Worm (Caenorhabditis elegans) whole organism, late embryonic: ENCODE results near the gene lst-2.

Experiments
- C08G9.2 ChIP-seq: sonication (generic microtip); optimal IDR thresholded peaks from 2 replicates; lab custom pipeline; 2016; ENCODE audit warnings: mild to moderate bottlenecking, missing genetic modification characterization, moderate library complexity, missing compliant biosample characterization
- C38D4.7 ChIP-seq: fragments of 200-800 bp; sonication (Bioruptor generic); optimal IDR thresholded peaks from 2 replicates; lab custom pipeline; 2018; ENCODE audit warnings: mild to moderate bottlenecking, missing genetic modification characterization, moderate library complexity, missing compliant biosample characterization
- T23F11.4 ChIP-seq: fragments of 200-800 bp; sonication (Bioruptor generic); optimal IDR thresholded peaks from 2 replicates; lab custom pipeline; 2018; ENCODE audit warnings: mild to moderate bottlenecking, missing genetic modification characterization, missing compliant biosample characterization
- Y22D7AL.16 ChIP-seq: sonication (generic microtip); optimal IDR thresholded peaks from 2 replicates; lab custom pipeline; 2016; ENCODE audit warnings: missing genetic modification characterization, missing compliant biosample characterization
- ahr-1 ChIP-seq: sonication (generic microtip); optimal IDR thresholded peaks from 2 replicates; lab custom pipeline; 2016; ENCODE audit warnings: missing genetic modification characterization, missing compliant biosample characterization
- ceh-18 ChIP-seq: sonication (generic microtip); optimal IDR thresholded peaks from 2 replicates; lab custom pipeline; 2016; ENCODE audit warnings: missing genetic modification characterization, missing compliant biosample characterization
- ceh-19 ChIP-seq: fragments of 200-800 bp; sonication (Bioruptor generic); optimal IDR thresholded peaks from 2 replicates; lab custom pipeline; 2018; ENCODE audit warnings: mild to moderate bottlenecking, missing genetic modification characterization, missing compliant biosample characterization
- ceh-2 ChIP-seq: sonication (generic microtip); optimal IDR thresholded peaks from 2 replicates; lab custom pipeline; 2016; ENCODE audit warnings: missing genotype, missing genetic modification characterization, missing compliant biosample characterization
- ceh-24 ChIP-seq: sonication (generic microtip); optimal IDR thresholded peaks from 2 replicates; lab custom pipeline; 2016; ENCODE audit warnings: mild to moderate bottlenecking, missing genetic modification characterization, missing compliant biosample characterization
- ceh-34 ChIP-seq: sonication (generic microtip); optimal IDR thresholded peaks from 2 replicates; lab custom pipeline; 2016; ENCODE audit warnings: mild to moderate bottlenecking, missing genetic modification characterization, missing compliant biosample characterization
- ceh-45 ChIP-seq: fragments of 200-800 bp; sonication (Bioruptor generic); IDR thresholded peaks from 2 replicates; pipeline ENCODE4 v1.3.6; 2022; ENCODE audit warnings: missing genetic modification reagents, missing genetic modification characterization, missing compliant biosample characterization
- ceh-9 ChIP-seq: sonication (generic microtip); optimal IDR thresholded peaks from 2 replicates; lab custom pipeline; 2016; ENCODE audit warnings: mild to moderate bottlenecking, missing genetic modification characterization, inconsistent platforms, missing compliant biosample characterization
- dve-1 ChIP-seq: sonication (generic microtip); optimal IDR thresholded peaks from 2 replicates; lab custom pipeline; 2017; ENCODE audit warnings: antibody characterized with exemption, mild to moderate bottlenecking, missing genetic modification characterization, missing compliant biosample characterization
- elt-2 ChIP-seq: sonication (generic microtip); optimal IDR thresholded peaks from 2 replicates; lab custom pipeline; 2016; ENCODE audit warnings: missing genetic modification reagents, missing genetic modification characterization, missing compliant biosample characterization
- eyg-1 ChIP-seq: sonication (generic microtip); optimal IDR thresholded peaks from 2 replicates; lab custom pipeline; 2016; ENCODE audit warnings: missing genotype, missing genetic modification characterization, missing compliant biosample characterization
- fkh-10 ChIP-seq: fragments of 150-350 bp; optimal IDR thresholded peaks from 2 replicates; lab custom pipeline; 2014; ENCODE audit warnings: missing biosample characterization, missing genetic modification reagents, missing genetic modification characterization
- fkh-6 ChIP-seq: sonication (generic microtip); optimal IDR thresholded peaks from 2 replicates; lab custom pipeline; 2016; ENCODE audit warnings: missing genetic modification characterization, missing compliant biosample characterization
- hlh-13 ChIP-seq: fragments of 200-800 bp; sonication (Bioruptor generic); optimal IDR thresholded peaks from 2 replicates; lab custom pipeline; 2018; ENCODE audit warnings: mild to moderate bottlenecking, missing genetic modification characterization, missing compliant biosample characterization
- hlh-15 ChIP-seq: sonication (generic microtip); optimal IDR thresholded peaks from 2 replicates; lab custom pipeline; 2016; ENCODE audit warnings: missing genetic modification characterization, missing compliant biosample characterization
- hlh-30 ChIP-seq: sonication (generic microtip); optimal IDR thresholded peaks from 2 replicates; lab custom pipeline; 2017; ENCODE audit warnings: antibody characterized with exemption, missing genetic modification characterization, missing compliant biosample characterization; ENCODE audit not compliant: insufficient read depth
- hlh-6 ChIP-seq: sonication (generic microtip); optimal IDR thresholded peaks from 2 replicates; lab custom pipeline; 2016; ENCODE audit warnings: missing genotype, missing genetic modification characterization, missing compliant biosample characterization
- lin-11 ChIP-seq: fragments of 200-800 bp; sonication (Bioruptor generic); optimal IDR thresholded peaks from 2 replicates; lab custom pipeline; 2018; ENCODE audit warnings: mild to moderate bottlenecking, missing genetic modification characterization, missing compliant biosample characterization
- madf-2 ChIP-seq: sonication (generic microtip); optimal IDR thresholded peaks from 2 replicates; lab custom pipeline; 2017; ENCODE audit warnings: missing genetic modification characterization, missing compliant biosample characterization
- mec-3 ChIP-seq: sonication (generic microtip); optimal IDR thresholded peaks from 2 replicates; lab custom pipeline; 2016; ENCODE audit warnings: borderline replicate concordance, missing genetic modification characterization, missing compliant biosample characterization
- nhr-11 ChIP-seq: fragments of 150-350 bp; optimal IDR thresholded peaks from 2 replicates; lab custom pipeline; 2014; ENCODE audit warnings: missing biosample characterization, missing genetic modification characterization
- pax-1 ChIP-seq: fragments of 150-350 bp; optimal IDR thresholded peaks from 2 replicates; lab custom pipeline; 2014; ENCODE audit warnings: missing biosample characterization, missing genetic modification characterization
- pha-4 ChIP-seq: fragments of 150-350 bp; optimal IDR thresholded peaks from 2 replicates; lab custom pipeline; 2018; ENCODE audit warnings: missing biosample characterization, missing genetic modification reagents, missing genetic modification characterization
- pqm-1 ChIP-seq: sonication (generic microtip); optimal IDR thresholded peaks from 2 replicates; lab custom pipeline; 2016; ENCODE audit warnings: missing genetic modification characterization, missing compliant biosample characterization
- pros-1 ChIP-seq: fragments of 150-350 bp; optimal IDR thresholded peaks from 2 replicates; lab custom pipeline; 2014; ENCODE audit warnings: missing biosample characterization, missing genetic modification reagents, missing genetic modification characterization
- ref-2 ChIP-seq: sonication (generic microtip); optimal IDR thresholded peaks from 2 replicates; lab custom pipeline; 2016; ENCODE audit warnings: missing genetic modification characterization, missing compliant biosample characterization
- rnt-1 ChIP-seq: sonication (generic microtip); optimal IDR thresholded peaks from 2 replicates; lab custom pipeline; 2016; ENCODE audit warnings: missing genetic modification characterization, missing compliant biosample characterization
- sdc-2 ChIP-seq: sonication (generic microtip); optimal IDR thresholded peaks from 2 replicates; lab custom pipeline; 2016; ENCODE audit warnings: missing genotype, missing genetic modification characterization, missing compliant biosample characterization
- sox-4 ChIP-seq: sonication (generic microtip); optimal IDR thresholded peaks from 2 replicates; lab custom pipeline; 2017; ENCODE audit warnings: mild to moderate bottlenecking, missing genetic modification characterization, inconsistent platforms, missing compliant biosample characterization
- syd-9 ChIP-seq: sonication (generic microtip); optimal IDR thresholded peaks from 2 replicates; lab custom pipeline; 2016; ENCODE audit warnings: mild to moderate bottlenecking, missing genetic modification characterization, moderate library complexity, missing compliant biosample characterization
- tbx-2 ChIP-seq: sonication (generic microtip); optimal IDR thresholded peaks from 2 replicates; lab custom pipeline; 2016; ENCODE audit warnings: missing genetic modification characterization, missing compliant biosample characterization
- tbx-7 ChIP-seq: sonication (generic microtip); optimal IDR thresholded peaks from 2 replicates; lab custom pipeline; 2016; ENCODE audit warnings: missing genotype, missing genetic modification characterization, missing compliant biosample characterization
- unc-86 ChIP-seq: sonication (generic microtip); optimal IDR thresholded peaks from 2 replicates; lab custom pipeline; 2016; ENCODE audit warnings: missing genetic modification characterization, missing compliant biosample characterization
- ztf-16 ChIP-seq: sonication (generic microtip); optimal IDR thresholded peaks from 2 replicates; lab custom pipeline; 2017; ENCODE audit warnings: missing genetic modification characterization, missing compliant biosample characterization

lst-2 gene

DNA sequence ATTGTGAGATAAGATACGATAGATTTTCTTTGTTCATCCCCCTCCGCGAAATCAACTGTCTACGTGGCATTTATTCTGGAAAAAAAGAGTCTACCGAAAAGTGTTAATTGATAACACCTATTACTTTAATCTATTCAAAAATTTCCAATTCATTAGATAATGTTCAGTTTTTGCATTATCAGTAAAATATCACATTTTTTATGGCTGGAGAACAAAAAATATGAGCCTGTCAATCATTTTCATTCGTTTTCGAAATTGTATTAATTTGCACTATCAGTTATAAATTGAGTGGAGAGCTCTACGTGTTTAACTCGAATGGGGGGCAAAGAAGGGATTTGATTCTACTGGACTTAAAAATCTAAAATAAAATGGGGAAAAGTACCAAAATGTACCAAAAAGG lies 24.1 kb downstream of the lst-2 start:
- TF ChIP-seq ahr-1 (tag; lab: Kevin White, UChicago) = no peak
- no peak for TF ChIP-seq fkh-10
- TF ChIP-seq mec-3 = no peak
- TF ChIP-seq ceh-2 = no peak
- TF ChIP-seq syd-9 (tag; lab: Kevin White, UChicago) = no peak
- TF ChIP-seq ceh-18 (tag; lab: Kevin White, UChicago) = no peak
- no peak for TF ChIP-seq rnt-1 (tag; lab: Kevin White, UChicago)
- no peak for TF ChIP-seq sox-4 (tag; lab: Kevin White, UChicago)
- TF ChIP-seq ztf-16 (tag; lab: Kevin White, UChicago) = no peak
- TF ChIP-seq lin-11 = no peak
- TF ChIP-seq elt-2 (tag; lab: Kevin White, UChicago) = no peak
- no peak for TF ChIP-seq hlh-13 (GFP tag; lab: Kevin White, UChicago)
- no peak for TF ChIP-seq hlh-30
- no peak for TF ChIP-seq pros-1 (tag; lab: Kevin White, UChicago)

DNA sequence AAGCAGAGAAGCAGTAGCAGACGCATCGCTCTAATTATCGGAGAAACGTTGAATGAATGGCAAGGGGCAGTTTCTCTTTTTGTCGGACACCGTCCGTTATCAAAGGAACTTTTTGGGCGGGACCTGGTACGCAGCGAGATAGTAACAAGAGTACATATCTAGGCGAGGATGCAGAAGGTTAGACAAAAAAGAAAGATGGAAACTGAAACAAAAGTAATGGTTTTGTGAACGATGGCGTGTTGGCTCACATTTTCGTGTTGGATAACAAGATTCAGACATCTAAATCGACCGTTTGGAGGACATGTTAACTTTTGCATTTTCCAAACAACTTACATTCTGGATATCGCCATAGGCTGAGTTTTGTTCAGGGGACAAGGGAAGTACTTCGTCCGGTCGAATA lies 25.7 kb downstream of the lst-2 start, which contains the start of gene F14H12.6:
Gene F14H12.6 (minus strand): TSS at position 101 of the 400 bp plus-strand sequence.
- no peak for TF ChIP-seq hlh-6
- no peak for TF ChIP-seq eyg-1
- no peak for TF ChIP-seq ceh-24 (tag; lab: Kevin White, UChicago)
- no peak for TF ChIP-seq ceh-9 (tag; lab: Kevin White, UChicago)
- TF ChIP-seq hlh-13 (GFP tag; lab: Kevin White, UChicago) = no peak
- no peak for TF ChIP-seq sdc-2 (tag; lab: Kevin White, UChicago)
- TF ChIP-seq unc-86 (tag; lab: Kevin White, UChicago) = no peak
- no peak for TF ChIP-seq tbx-2 (tag; lab: Kevin White, UChicago)
- TF ChIP-seq mec-3 = no peak
- TF ChIP-seq pax-1 (tag; lab: Kevin White, UChicago) = no peak
- no peak for TF ChIP-seq Y22D7AL.16 (tag; lab: Kevin White, UChicago)
- TF ChIP-seq ceh-18 (tag; lab: Kevin White, UChicago) = no peak
- TF ChIP-seq ref-2 (tag; lab: Kevin White, UChicago) = no peak

DNA sequence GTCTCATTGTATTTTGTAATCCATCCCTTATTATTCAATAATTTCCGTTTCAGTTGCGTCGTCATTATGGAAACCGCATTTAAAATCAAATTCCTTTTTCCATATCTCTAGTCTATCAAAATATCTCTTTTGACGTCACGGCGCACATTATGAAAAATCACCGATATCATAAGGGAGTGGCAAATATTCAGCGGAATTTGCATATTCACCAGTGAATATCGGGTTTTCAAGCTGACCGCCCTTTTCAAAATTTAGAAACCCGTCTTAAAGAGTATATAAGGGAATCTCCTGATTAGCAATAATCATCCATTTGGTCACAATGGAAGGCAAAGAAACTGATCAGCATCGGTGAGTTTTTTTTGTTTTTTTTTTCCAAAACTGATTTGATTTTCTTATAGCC lies 29.8 kb downstream of the lst-2 start, which contains the start of gene col-165:
Gene col-165 (plus strand): TSS at position 301 of the 400 bp plus-strand sequence.
- no peak for TF ChIP-seq T23F11.4 (GFP tag; lab: Kevin White, UChicago)
- no peak for TF ChIP-seq ceh-34 (tag; lab: Kevin White, UChicago)
- TF ChIP-seq pha-4 (tag; lab: Kevin White, UChicago) = no peak
- TF ChIP-seq nhr-11 (tag; lab: Kevin White, UChicago) = no peak
- TF ChIP-seq elt-2 (tag; lab: Kevin White, UChicago) = no peak
- TF ChIP-seq unc-86 (tag; lab: Kevin White, UChicago) = no peak
- TF ChIP-seq pqm-1 = no peak
- no peak for TF ChIP-seq tbx-7 (tag; lab: Kevin White, UChicago)
- TF ChIP-seq ceh-45 (GFP tag; lab: Robert Waterston, UW) = no peak
- TF ChIP-seq fkh-6 = no peak
- no peak for TF ChIP-seq ceh-19 (GFP tag; lab: Kevin White, UChicago)
- TF ChIP-seq madf-2 (tag; lab: Kevin White, UChicago) = no peak
- TF ChIP-seq dve-1 (tag; lab: Kevin White, UChicago) = no peak
- TF ChIP-seq hlh-15 (tag; lab: Kevin White, UChicago) = no peak
- TF ChIP-seq, all 69 proteins: peak for 0

DNA sequence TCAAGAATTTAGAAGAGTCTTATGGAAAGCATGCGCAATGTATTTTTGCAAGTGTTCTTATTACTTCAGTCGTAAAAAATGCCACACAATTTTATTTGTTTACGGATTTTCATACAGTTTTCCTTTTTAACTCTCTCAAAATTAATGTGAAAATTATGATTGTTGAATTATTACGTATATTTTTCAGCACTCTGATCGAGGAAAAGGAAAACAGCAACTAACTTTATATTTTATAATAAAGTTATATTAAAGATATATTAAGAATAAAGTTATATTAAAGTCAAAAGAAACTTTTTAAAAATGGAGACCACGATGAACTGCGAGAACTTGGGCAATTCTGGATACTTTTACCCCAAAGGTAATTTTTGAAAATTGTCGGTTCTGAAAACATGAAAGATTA lies 33.0 kb downstream of the lst-2 start, which contains the start of gene F14H12.2:
Gene F14H12.2 (plus strand): TSS at position 301 of the 400 bp plus-strand sequence.
- TF ChIP-seq C38D4.7 (GFP tag; lab: Kevin White, UChicago) (no peak), pax-1 (tag; lab: Kevin White, UChicago) (no peak), C08G9.2 (tag; lab: Kevin White, UChicago) (no peak)
